Worm (Caenorhabditis elegans) whole organism, dauer: ENCODE results near the gene dpy-9.

Source experiments
- unc-62 ChIP-seq: sonication (generic microtip); optimal IDR thresholded peaks from 2 replicates; lab custom pipeline; 2017; ENCODE audit warnings: missing biosample characterization, missing genetic modification reagents, missing genetic modification characterization

Gene dpy-9

ce11 chrIV:288027-288426 lies 29.0 kb upstream of the dpy-9 start, which contains the start of gene T21D12.14:
T21D12.14 (minus strand) TSS chrIV:288127.
- no peak for TF ChIP-seq unc-62 (GFP tag; lab: Kevin White, UChicago)

- no peak for TF ChIP-seq unc-62 (GFP tag; lab: Kevin White, UChicago)
Observed at ce11 chrIV:283347-283746, 24.3 kb upstream of the dpy-9 start, which contains the start of gene best-19. best-19 (plus strand) TSS chrIV:283647.

DNA sequence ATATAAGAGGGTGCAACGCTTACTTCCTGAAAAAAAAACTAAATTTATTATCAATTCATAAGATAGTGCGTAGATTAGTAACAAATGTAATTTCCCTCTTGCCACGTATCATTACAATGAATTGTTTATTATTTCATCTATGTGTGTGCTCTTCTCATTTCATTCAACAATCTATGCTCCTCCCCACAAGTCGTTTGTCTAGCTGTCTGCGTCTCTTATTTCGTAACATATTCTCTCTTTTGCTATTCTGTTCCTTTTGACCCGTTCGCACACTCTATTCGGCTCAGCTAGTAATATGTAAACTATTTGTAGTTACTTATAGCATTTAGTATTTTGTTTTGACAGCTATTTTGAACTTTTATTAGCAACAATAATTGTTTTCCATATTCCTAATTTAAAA lies 23.0 kb upstream of the dpy-9 start:
- no peak for TF ChIP-seq unc-62 (GFP tag; lab: Kevin White, UChicago)

ce11 chrIV:278284-278683 lies 19.3 kb upstream of the dpy-9 start:
- no peak for TF ChIP-seq unc-62 (GFP tag; lab: Kevin White, UChicago)

- no peak for TF ChIP-seq unc-62 (GFP tag; lab: Kevin White, UChicago)
Observed at ce11 chrIV:275146-275545, 16.1 kb upstream of the dpy-9 start.

ce11 chrIV:274185-274584 lies 15.2 kb upstream of the dpy-9 start, which contains the start of gene sma-10:
sma-10 (plus strand) TSS chrIV:274420.
- TF ChIP-seq unc-62 (GFP tag; lab: Kevin White, UChicago), result no peak

DNA sequence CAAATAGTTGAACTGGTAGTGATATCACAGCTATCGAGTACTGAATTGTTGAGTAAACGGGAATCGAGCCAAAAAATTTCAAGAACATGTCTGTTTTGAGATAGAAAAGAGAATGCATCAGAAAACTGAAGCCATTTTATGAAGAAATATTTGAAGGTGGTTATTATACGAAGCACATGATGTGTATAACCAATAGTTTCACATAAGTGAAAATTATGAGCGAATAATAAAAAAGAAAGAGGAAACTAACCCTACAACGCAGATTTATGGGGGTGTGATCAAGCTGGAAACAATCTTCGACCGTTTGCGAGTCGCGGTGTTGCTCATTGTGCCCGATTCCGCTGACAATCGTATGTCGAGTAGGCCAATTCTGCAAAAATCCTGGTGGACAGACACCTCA lies 14.3 kb upstream of the dpy-9 start, which contains the start of gene srh-282:
TSS of gene srh-282 (minus strand) at position 101 of the 400 bp plus-strand sequence.
- no peak for TF ChIP-seq unc-62 (GFP tag; lab: Kevin White, UChicago)

ce11 chrIV:269107-269506 lies 10.1 kb upstream of the dpy-9 start, which contains the start of gene T21D12.11:
T21D12.11 (plus strand) TSS chrIV:269407.
- no peak for TF ChIP-seq unc-62 (GFP tag; lab: Kevin White, UChicago)

- no peak for TF ChIP-seq unc-62 (GFP tag; lab: Kevin White, UChicago)
Observed at ce11 chrIV:266148-266547, 7.1 kb upstream of the dpy-9 start, which contains the start of gene T21D12.12. T21D12.12 (plus strand) TSS chrIV:266448.

DNA sequence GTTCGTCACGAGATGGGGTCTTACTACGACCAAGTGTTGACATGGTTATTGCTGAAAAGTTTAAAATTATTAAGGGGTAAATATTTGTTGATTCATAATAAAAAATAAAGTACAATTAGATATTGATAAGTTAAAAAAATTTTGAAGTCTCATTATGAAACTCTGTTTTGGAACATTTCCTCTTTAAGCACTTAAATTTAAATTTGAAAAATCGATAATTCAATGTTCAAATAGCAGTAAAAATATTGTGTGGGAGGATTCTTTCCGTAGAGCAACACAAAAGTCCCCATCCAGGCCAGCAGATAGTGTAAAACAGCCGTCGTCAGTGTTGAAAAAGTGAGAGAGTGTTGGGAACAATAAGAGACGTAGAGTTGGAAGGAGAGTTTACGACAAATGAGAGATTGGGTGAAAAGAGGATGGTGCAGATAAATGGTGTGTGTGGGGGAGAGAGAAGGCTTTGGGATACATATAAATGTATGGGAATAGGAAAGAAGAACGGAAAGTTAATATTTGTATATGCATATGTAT lies 5.2 kb upstream of the dpy-9 start, which contains the start of gene pat-6:
TSS of gene pat-6 (minus strand) at position 51 of the 528 bp plus-strand sequence.
- TF ChIP-seq unc-62 (GFP tag; lab: Kevin White, UChicago), result no peak

ce11 chrIV:262460-262859 lies 3.5 kb upstream of the dpy-9 start:
- TF ChIP-seq unc-62 (GFP tag; lab: Kevin White, UChicago), result no peak

DNA sequence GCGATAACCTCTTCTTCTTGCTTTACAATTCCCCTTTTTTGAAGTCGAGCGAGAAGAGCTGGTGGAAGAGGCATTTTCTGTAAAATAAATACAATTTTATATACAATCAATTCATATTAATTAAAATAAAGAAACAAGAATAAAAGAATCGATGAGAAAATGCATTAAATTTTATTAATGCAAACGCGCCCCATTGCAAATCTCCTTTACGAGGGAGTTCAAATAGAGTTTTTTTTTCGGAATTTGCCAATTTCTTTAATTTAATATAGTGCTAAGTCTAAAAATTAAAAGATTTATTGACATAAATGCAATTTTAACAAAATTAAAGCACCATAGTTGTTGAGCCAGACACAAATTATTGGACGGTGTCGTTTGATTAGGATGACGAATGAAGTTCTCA lies 2.6 kb upstream of the dpy-9 start, which contains the start of gene pqbp-1.1:
TSS of gene pqbp-1.1 (minus strand) at position 77 of the 400 bp plus-strand sequence.
- TF ChIP-seq unc-62 (GFP tag; lab: Kevin White, UChicago), result no peak

DNA sequence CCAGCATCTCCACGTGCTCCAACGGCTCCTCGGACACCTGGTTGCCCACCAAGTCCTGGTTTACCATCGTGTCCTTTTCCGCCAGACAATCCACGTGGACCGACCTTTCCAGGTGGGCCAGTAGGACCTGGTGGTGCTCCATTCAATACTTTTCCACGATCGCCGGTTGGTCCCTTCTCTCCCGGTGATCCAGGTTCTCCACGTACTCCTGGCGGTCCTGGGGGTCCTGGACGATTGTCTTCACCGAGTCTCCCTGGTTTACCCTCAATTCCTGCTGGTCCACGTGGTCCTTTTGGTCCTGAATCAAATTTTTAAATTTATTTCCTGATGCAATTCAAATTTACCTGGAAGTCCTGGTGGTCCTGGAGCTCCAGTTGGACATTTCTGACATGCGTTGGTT lies 642 bp downstream of the dpy-9 start:
- no peak for TF ChIP-seq unc-62 (GFP tag; lab: Kevin White, UChicago)

DNA sequence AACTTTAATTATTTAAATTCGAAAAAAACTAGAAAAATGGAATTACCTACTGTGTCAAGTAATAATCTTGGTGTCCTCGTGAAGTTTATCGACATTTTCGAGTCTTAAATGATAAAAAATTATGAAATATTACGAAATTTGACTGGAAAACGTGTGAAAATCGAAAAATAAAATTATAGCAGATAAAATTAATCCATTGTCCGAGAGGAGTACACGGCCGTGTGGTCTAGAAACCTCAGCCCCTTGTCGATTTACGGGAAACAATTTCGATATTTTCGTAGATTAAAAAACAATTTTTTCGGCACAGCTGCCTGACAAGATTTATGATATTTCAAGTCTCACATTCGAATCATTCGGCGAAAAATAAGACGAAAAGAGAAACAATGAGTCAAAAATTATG lies 1.9 kb downstream of the dpy-9 start, which contains the start of gene R02D3.8:
TSS of gene R02D3.8 (minus strand) at position 109 of the 400 bp plus-strand sequence.
- no peak for TF ChIP-seq unc-62 (GFP tag; lab: Kevin White, UChicago)

- TF ChIP-seq unc-62 (GFP tag; lab: Kevin White, UChicago), result no peak
Observed at ce11 chrIV:255379-255857, 3.6 kb downstream of the dpy-9 start, which contains the start of gene rcat-1. rcat-1 (minus strand) TSS chrIV:255429.

DNA sequence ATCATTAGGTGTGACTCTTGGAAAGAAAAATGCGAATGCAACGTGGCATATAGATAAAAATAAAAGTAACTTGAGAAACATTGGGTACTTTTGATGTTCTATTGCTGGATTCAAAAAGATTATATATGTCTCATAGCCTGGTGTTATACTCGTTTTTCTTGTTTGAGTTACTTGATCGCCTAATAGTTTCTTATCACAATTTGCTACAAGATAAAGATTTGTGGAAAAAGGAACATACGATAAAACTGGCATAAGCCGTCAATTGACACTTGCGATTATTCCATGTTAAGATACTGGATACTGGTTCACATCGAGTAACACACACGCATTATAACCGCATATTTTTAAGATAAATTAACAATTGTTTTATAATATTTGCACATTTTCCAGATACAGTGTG lies 6.5 kb downstream of the dpy-9 start, which contains the start of gene grl-19:
TSS of gene grl-19 (minus strand) at position 101 of the 400 bp plus-strand sequence.
- no peak for TF ChIP-seq unc-62 (GFP tag; lab: Kevin White, UChicago)

DNA sequence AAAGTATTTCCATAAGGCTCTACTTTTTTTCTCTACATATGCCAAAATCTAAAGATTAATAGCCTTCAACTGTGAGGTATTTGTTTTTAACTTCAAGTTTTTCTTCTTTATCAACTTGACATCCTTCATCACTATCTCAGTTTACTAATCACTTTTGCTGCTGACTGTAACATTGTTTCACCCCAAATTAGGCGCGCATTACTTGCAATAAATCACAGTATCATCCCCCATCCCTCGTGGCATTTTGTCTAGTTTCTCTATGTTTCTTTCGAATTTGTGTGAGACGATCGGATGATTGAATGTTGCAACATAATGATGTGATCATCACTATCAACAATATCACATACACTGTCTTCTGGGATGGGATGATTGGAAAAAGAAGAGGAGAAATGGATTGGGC lies 11.5 kb downstream of the dpy-9 start:
- no peak for TF ChIP-seq unc-62 (GFP tag; lab: Kevin White, UChicago)
